Worm (Caenorhabditis elegans): Measurements from ENCODE around the gene nhr-167.

DNA sequence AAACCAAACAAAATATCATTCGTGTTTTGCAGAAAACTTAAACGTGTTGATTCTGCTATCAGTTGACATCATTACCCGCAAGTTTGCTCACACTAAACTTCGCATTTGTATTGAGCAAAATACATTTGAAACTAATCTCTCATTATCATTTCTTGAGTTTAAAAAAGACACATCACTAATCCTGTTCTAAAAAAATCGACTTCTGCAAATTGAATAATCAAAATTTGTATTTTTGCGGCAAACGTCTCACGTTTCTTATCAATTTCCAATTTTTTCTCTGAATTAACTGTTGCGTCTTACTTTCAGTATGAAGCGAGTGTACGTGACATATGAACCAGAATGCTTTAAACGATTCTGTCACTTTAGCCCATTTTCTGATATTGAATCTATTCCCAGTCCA is 22.0 kb downstream of the nhr-167 start, which contains the start of gene C49F5.8:
- TF ChIP-seq unc-39 (tag; optimal IDR thresholded peaks at IDR 0.05) (no peak), unc-62 (GFP tag; optimal IDR thresholded peaks at IDR 0.05) (no peak)
